Fruit fly (Drosophila melanogaster) Kc167 (cell line): ENCODE data around the gene Ae2.

Experiments
- Myc ChIP-seq: fragments of >200 bp; optimal IDR thresholded peaks from 2 replicates; lab custom pipeline; 2017; ENCODE audit warnings: missing external identifiers
- insv ChIP-seq: fragments of >200 bp; optimal IDR thresholded peaks from 3 replicates; lab custom pipeline; 2018; ENCODE audit warnings: missing external identifiers
- psq ChIP-seq: fragments of >200 bp; optimal IDR thresholded peaks from 2 replicates; lab custom pipeline; 2017; ENCODE audit warnings: missing external identifiers

DNA sequence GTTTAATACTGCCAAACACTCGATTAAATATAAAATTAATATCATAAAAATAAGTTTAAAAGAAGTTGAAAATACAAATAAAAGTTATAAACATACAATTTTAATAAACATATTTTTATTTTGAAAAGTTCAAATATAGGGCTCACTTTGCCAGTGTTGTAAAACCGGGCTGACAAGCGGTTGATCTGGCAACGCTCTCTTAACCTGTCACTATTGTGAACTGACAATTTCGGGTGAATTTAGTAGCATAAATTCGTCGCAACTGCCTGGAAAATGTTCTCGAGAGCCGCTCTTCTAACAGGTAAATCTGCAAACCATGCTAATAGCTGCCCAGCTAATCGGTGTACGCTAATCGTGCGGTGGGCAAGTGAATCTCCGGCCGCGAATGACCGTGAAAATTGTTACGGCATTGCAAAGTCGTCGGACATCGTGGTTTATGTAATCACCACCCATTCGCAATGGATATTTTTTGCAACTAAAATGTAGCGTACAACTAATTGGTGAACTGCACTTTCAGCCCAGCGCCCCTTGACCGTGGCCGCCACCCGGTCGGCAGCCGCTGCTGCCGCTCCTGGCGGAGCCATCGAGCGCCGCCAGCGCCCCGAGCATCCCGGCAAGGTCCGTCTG is 33.4 kb upstream of the Ae2 start, which contains the start of gene ATPsynB:
- TF ChIP-seq psq (lab: Kevin White, UChicago) (no peak), Myc (lab: Kevin White, UChicago) (no peak), insv (lab: Kevin White, UChicago) (no peak)
